Worm (Caenorhabditis elegans): ENCODE results near the gene lgc-13.

Gene lgc-13

ce11 chrX:12095200-12095599, 13.8 kb upstream of the lgc-13 start:
- TF ChIP-seq drap-1 (GFP tag; optimal IDR thresholded peaks at IDR 0.05) = no peak
- TF ChIP-seq nhr-2 (tag; optimal IDR thresholded peaks at IDR 0.05) = no peak
- no peak for TF ChIP-seq elt-3 (tag; optimal IDR thresholded peaks at IDR 0.05)
- no peak for TF ChIP-seq unc-39 (tag; optimal IDR thresholded peaks at IDR 0.05)
- TF ChIP-seq nhr-237 (tag; optimal IDR thresholded peaks at IDR 0.05) = no peak
- no peak for TF ChIP-seq pha-4 (tag; optimal IDR thresholded peaks at IDR 0.05)
- no peak for TF ChIP-seq flh-1 (GFP tag; optimal IDR thresholded peaks at IDR 0.05)

ce11 chrX:12097995-12098394, 11.0 kb upstream of the lgc-13 start:
- TF ChIP-seq snpc-4 (tag; optimal IDR thresholded peaks at IDR 0.05) (no peak), mls-2 (tag; optimal IDR thresholded peaks at IDR 0.05) (no peak), elt-3 (tag; optimal IDR thresholded peaks at IDR 0.05) (no peak)

DNA sequence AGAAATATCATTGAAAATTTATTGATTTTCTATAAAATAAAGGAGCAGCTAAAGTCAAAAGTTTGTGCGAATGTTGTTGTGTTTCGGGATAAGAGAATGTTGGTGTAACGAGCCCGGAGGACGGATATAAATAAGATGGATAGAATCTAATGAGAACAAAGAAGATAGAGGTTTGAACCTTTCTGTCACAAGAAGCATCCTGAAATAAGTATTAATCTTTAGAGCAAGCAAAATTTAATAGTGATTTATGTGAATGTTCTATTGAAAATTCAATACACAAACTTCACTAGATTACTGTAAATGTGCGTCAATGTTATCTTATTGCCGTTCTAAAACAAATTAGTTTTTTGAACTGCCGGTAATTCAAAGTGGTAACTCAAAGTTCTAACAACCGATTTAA, 5.3 kb upstream of the lgc-13 start, which contains the start of gene W03G11.3:
Gene W03G11.3, minus strand, starts transcription at position 101 of the 400 bp plus-strand sequence.
- no peak for TF ChIP-seq elt-3 (tag; optimal IDR thresholded peaks at IDR 0.05)
- TF ChIP-seq ham-2 (GFP tag; optimal IDR thresholded peaks at IDR 0.05) = no peak
- TF ChIP-seq pha-4 (tag; optimal IDR thresholded peaks at IDR 0.05) = no peak
- no peak for TF ChIP-seq lsy-2 (tag; optimal IDR thresholded peaks at IDR 0.05)
- TF ChIP-seq unc-39 (tag; optimal IDR thresholded peaks at IDR 0.05) = no peak
- no peak for TF ChIP-seq nhr-12 (tag; optimal IDR thresholded peaks at IDR 0.05)

DNA sequence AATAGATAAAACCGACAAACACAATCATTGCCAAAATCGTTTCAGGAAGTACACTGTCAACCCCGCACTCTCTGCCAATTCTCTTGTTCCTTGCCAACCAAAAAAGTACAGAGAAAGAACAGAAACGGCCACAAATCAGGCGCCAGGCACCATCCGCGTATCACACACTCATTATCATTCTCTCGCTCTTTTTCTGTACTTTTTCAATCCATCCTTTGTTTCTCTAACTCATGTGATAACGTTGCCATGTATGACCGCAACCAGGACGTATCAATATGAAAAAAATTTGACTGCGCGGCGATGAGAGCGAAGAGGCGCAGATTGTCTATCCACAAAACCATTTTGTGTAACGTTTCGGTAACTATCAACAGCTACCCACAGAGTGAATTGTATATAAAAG, 4.3 kb upstream of the lgc-13 start, which contains the start of gene col-181:
Gene col-181, plus strand, starts transcription at position 301 of the 400 bp plus-strand sequence.
- TF ChIP-seq sptf-1 (tag; optimal IDR thresholded peaks at IDR 0.05) = no peak
- TF ChIP-seq lsy-2 (tag; optimal IDR thresholded peaks at IDR 0.05) = no peak
- TF ChIP-seq cnd-1 (tag; optimal IDR thresholded peaks at IDR 0.05) = no peak
- no peak for TF ChIP-seq bed-3 (GFP tag; optimal IDR thresholded peaks at IDR 0.05)
- TF ChIP-seq mep-1 (tag; optimal IDR thresholded peaks at IDR 0.05) = no peak

ce11 chrX:12105458-12105857, 3.5 kb upstream of the lgc-13 start:
- no peak for TF ChIP-seq snpc-4 (tag; optimal IDR thresholded peaks at IDR 0.05)
- TF ChIP-seq nhr-28 (tag; optimal IDR thresholded peaks at IDR 0.05) = no peak
- no peak for TF ChIP-seq cnd-1 (tag; optimal IDR thresholded peaks at IDR 0.05)
- TF ChIP-seq nhr-237 (tag; optimal IDR thresholded peaks at IDR 0.05) = no peak
- no peak for TF ChIP-seq blmp-1 (tag; optimal IDR thresholded peaks at IDR 0.05)
- no peak for TF ChIP-seq lin-32 (GFP tag; optimal IDR thresholded peaks at IDR 0.05)
- no peak for TF ChIP-seq mep-1 (tag; optimal IDR thresholded peaks at IDR 0.05)
- TF ChIP-seq mls-2 (tag; optimal IDR thresholded peaks at IDR 0.05) = no peak
- TF ChIP-seq unc-120 (tag; optimal IDR thresholded peaks at IDR 0.05; ENCODE audit: poor library complexity, severe bottlenecking) = no peak
- no peak for TF ChIP-seq elt-3 (tag; optimal IDR thresholded peaks at IDR 0.05)
- no peak for TF ChIP-seq sptf-1 (tag; optimal IDR thresholded peaks at IDR 0.05)
- no peak for TF ChIP-seq ceh-39 (tag; optimal IDR thresholded peaks at IDR 0.05)
- TF ChIP-seq nhr-12 (tag; optimal IDR thresholded peaks at IDR 0.05) = no peak
- no peak for TF ChIP-seq flh-1 (GFP tag; optimal IDR thresholded peaks at IDR 0.05)

DNA sequence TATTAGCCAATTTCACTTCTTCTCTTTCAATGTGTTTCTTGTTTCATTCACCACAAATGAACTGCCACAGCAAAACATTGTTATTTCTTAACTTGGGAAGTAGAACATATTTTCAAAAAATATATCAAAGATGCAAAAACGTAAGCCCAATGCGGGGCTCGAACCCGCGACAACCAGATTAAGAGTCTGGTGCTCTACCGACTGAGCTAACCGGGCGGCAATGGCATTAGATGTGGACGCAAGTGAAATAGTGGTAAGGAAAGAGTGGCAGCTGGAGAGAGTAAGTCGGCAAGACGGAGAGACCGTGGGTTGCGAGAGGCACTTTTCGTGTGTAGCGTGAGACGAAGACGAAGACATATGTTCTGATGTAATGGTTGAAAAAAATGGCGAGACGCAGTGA, 3.0 kb upstream of the lgc-13 start:
- TF ChIP-seq nhr-28 (tag; optimal IDR thresholded peaks at IDR 0.05) (peak; percentile 75), unc-120 (tag; optimal IDR thresholded peaks at IDR 0.05; ENCODE audit: poor library complexity, severe bottlenecking) (peak; percentile 98), tbx-8 (GFP tag; optimal IDR thresholded peaks at IDR 0.05) (peak; percentile 93), ces-1 (GFP tag; optimal IDR thresholded peaks at IDR 0.05) (peak; percentile 94), zip-8 (tag; optimal IDR thresholded peaks at IDR 0.05) (no peak), pha-4 (tag; optimal IDR thresholded peaks at IDR 0.05) (peak; percentile 79), ceh-43 (GFP tag; optimal IDR thresholded peaks at IDR 0.05) (peak; percentile 94), cnd-1 (tag; optimal IDR thresholded peaks at IDR 0.05) (peak; percentile 98), nhr-12 (tag; optimal IDR thresholded peaks at IDR 0.05) (peak; percentile 70), ztf-11 (tag; optimal IDR thresholded peaks at IDR 0.05) (peak; percentile 83), elt-3 (tag; optimal IDR thresholded peaks at IDR 0.05) (peak; percentile 3), sptf-1 (tag; optimal IDR thresholded peaks at IDR 0.05) (peak; percentile 98), nhr-2 (tag; optimal IDR thresholded peaks at IDR 0.05) (no peak), hlh-1 (tag; optimal IDR thresholded peaks at IDR 0.05) (peak; percentile 62), unc-62 (GFP tag; optimal IDR thresholded peaks at IDR 0.05) (peak; percentile 71), nhr-237 (tag; optimal IDR thresholded peaks at IDR 0.05) (peak; percentile 60), drap-1 (GFP tag; optimal IDR thresholded peaks at IDR 0.05) (peak; percentile 98), snpc-4 (tag; optimal IDR thresholded peaks at IDR 0.05) (no peak), lsy-2 (tag; optimal IDR thresholded peaks at IDR 0.05) (peak; percentile 31), ceh-83 (GFP tag; optimal IDR thresholded peaks at IDR 0.05) (peak; percentile 98), bed-3 (GFP tag; optimal IDR thresholded peaks at IDR 0.05) (peak; percentile 92), flh-1 (GFP tag; optimal IDR thresholded peaks at IDR 0.05) (peak; percentile 91), elt-1 (tag; optimal IDR thresholded peaks at IDR 0.05; ENCODE audit: borderline replicate concordance, insufficient read depth) (no peak), mep-1 (tag; optimal IDR thresholded peaks at IDR 0.05) (peak; percentile 81), M03D4.4 (tag; optimal IDR thresholded peaks at IDR 0.05) (peak; percentile 96), lin-32 (GFP tag; optimal IDR thresholded peaks at IDR 0.05) (peak; percentile 96), nhr-76 (tag; optimal IDR thresholded peaks at IDR 0.05) (peak; percentile 77), lin-13 (tag; optimal IDR thresholded peaks at IDR 0.05) (peak; percentile 42), ceh-39 (tag; optimal IDR thresholded peaks at IDR 0.05) (no peak), mab-5 (tag; optimal IDR thresholded peaks at IDR 0.05) (no peak), ham-2 (GFP tag; optimal IDR thresholded peaks at IDR 0.05) (peak; percentile 97), blmp-1 (tag; optimal IDR thresholded peaks at IDR 0.05) (no peak), mls-2 (tag; optimal IDR thresholded peaks at IDR 0.05) (no peak), unc-39 (tag; optimal IDR thresholded peaks at IDR 0.05) (peak; percentile 46), sem-2 (GFP tag; optimal IDR thresholded peaks at IDR 0.05) (peak; percentile 95)

Data from whole organism, mixed stage, embryonic.